Fruit fly (Drosophila melanogaster): ENCODE data around the gene Elys.

Elys gene

dm6 chrX:19690050-19690449 lies 37.9 kb downstream of the Elys start:
- no peak for TF ChIP-seq CG15336 (GFP tag; IDR thresholded peaks at IDR 0.05)
- TF ChIP-seq CG11762 (GFP tag; optimal IDR thresholded peaks at IDR 0.05; ENCODE audit: insufficient read depth) = no peak
- no peak for TF ChIP-seq Hr39 (GFP tag; optimal IDR thresholded peaks at IDR 0.05)
- TF ChIP-seq CG34406 (GFP tag; optimal IDR thresholded peaks at IDR 0.05) = no peak
- TF ChIP-seq CG31627 (GFP tag; optimal IDR thresholded peaks at IDR 0.05) = no peak
- no peak for TF ChIP-seq CG8319 (GFP tag; optimal IDR thresholded peaks at IDR 0.05)
- no peak for TF ChIP-seq CG6792 (GFP tag; optimal IDR thresholded peaks at IDR 0.05)
- TF ChIP-seq dac (GFP tag; optimal IDR thresholded peaks at IDR 0.05) = no peak
- TF ChIP-seq CG6854 (GFP tag; optimal IDR thresholded peaks at IDR 0.05) = no peak
- no peak for TF ChIP-seq lz (GFP tag; optimal IDR thresholded peaks at IDR 0.05)
- TF ChIP-seq CG16779 (tag; optimal IDR thresholded peaks at IDR 0.05) = no peak
- TF ChIP-seq CG8632 (GFP tag; optimal IDR thresholded peaks at IDR 0.05) = no peak
- no peak for TF ChIP-seq vri (GFP tag; optimal IDR thresholded peaks at IDR 0.05)
- TF ChIP-seq CG10631 (GFP tag; optimal IDR thresholded peaks at IDR 0.05) = no peak
- no peak for TF ChIP-seq achi (GFP tag; optimal IDR thresholded peaks at IDR 0.05)

dm6 chrX:19692951-19693698 lies 41.0 kb downstream of the Elys start, which contains the start of gene Mer:
Mer (minus strand) TSS chrX:19693500.
- TF ChIP-seq CG6792 (GFP tag; optimal IDR thresholded peaks at IDR 0.05) (peak; percentile 87), fd59A (GFP tag; optimal IDR thresholded peaks at IDR 0.05) (peak; percentile 70), dac (GFP tag; optimal IDR thresholded peaks at IDR 0.05) (peak; percentile 79), Sox14 (GFP tag; optimal IDR thresholded peaks at IDR 0.05) (peak; percentile 88), acj6 (GFP tag; optimal IDR thresholded peaks at IDR 0.05) (peak; percentile 86), vri (GFP tag; optimal IDR thresholded peaks at IDR 0.05) (no peak), CG10631 (GFP tag; optimal IDR thresholded peaks at IDR 0.05) (peak; percentile 66), CG6163 (GFP tag; IDR thresholded peaks at IDR 0.05) (peak; percentile 91), CG1621 (tag; optimal IDR thresholded peaks at IDR 0.05) (peak; percentile 84), CG11294 (GFP tag; IDR thresholded peaks at IDR 0.05) (peak; percentile 72), CG10669 (GFP tag; optimal IDR thresholded peaks at IDR 0.05) (peak; percentile 82), CG32006 (GFP tag; optimal IDR thresholded peaks at IDR 0.05) (peak; percentile 89), Eip93F (GFP tag; optimal IDR thresholded peaks at IDR 0.05) (peak; percentile 62), CG8119 (GFP tag; IDR thresholded peaks at IDR 0.05) (peak; percentile 86), OdsH (GFP tag; optimal IDR thresholded peaks at IDR 0.05) (peak; percentile 84), dsx (GFP tag; optimal IDR thresholded peaks at IDR 0.05; ENCODE audit: poor library complexity, severe bottlenecking) (peak; percentile 78), CG3919 (GFP tag; optimal IDR thresholded peaks at IDR 0.05) (peak; percentile 87), fkh (GFP tag; optimal IDR thresholded peaks at IDR 0.05) (no peak), achi (GFP tag; optimal IDR thresholded peaks at IDR 0.05) (peak; percentile 83), fd85E (GFP tag; optimal IDR thresholded peaks at IDR 0.05) (peak; percentile 51), lz (GFP tag; optimal IDR thresholded peaks at IDR 0.05) (peak; percentile 92), Hr38 (GFP tag; optimal IDR thresholded peaks at IDR 0.05) (no peak), CG6276 (GFP tag; optimal IDR thresholded peaks at IDR 0.05) (no peak), CG11902 (GFP tag; optimal IDR thresholded peaks at IDR 0.05) (peak; percentile 62), Hr39 (GFP tag; optimal IDR thresholded peaks at IDR 0.05) (peak; percentile 82), CG15336 (GFP tag; IDR thresholded peaks at IDR 0.05) (peak; percentile 91), net (GFP tag; optimal IDR thresholded peaks at IDR 0.05) (peak; percentile 91), topi (GFP tag; optimal IDR thresholded peaks at IDR 0.05) (peak; percentile 90), CG3032 (tag; optimal IDR thresholded peaks at IDR 0.05) (peak; percentile 82), CG16779 (tag; optimal IDR thresholded peaks at IDR 0.05) (peak; percentile 80), Hr4 (GFP tag; optimal IDR thresholded peaks at IDR 0.05) (peak; percentile 86), CG7368 (GFP tag; optimal IDR thresholded peaks at IDR 0.05) (peak; percentile 92), Gug (GFP tag; IDR thresholded peaks at IDR 0.05) (peak; percentile 80), Blimp-1 (GFP tag; optimal IDR thresholded peaks at IDR 0.05) (peak; percentile 67), CG9139 (GFP tag; optimal IDR thresholded peaks at IDR 0.05) (no peak), CG31627 (GFP tag; optimal IDR thresholded peaks at IDR 0.05) (peak; percentile 88), CG4318 (GFP tag; optimal IDR thresholded peaks at IDR 0.05) (no peak), esn (GFP tag; optimal IDR thresholded peaks at IDR 0.05) (peak; percentile 88), CG8319 (GFP tag; optimal IDR thresholded peaks at IDR 0.05) (peak; percentile 69), Sox102F (GFP tag; optimal IDR thresholded peaks at IDR 0.05) (peak; percentile 81), Smox (GFP tag; optimal IDR thresholded peaks at IDR 0.05) (peak; percentile 80), svp (GFP tag) (no peak), CG6808 (GFP tag; optimal IDR thresholded peaks at IDR 0.05) (peak; percentile 84)
